Worm (Caenorhabditis elegans): ENCODE data around the gene dlst-1.
A peak's percentile ranks its signal among the peaks of the same experiment; 100 is the strongest.

Gene dlst-1

ce11 chrV:6726279-6726678, 17.4 kb upstream of the dlst-1 start:
- TF ChIP-seq lin-13 (tag; optimal IDR thresholded peaks at IDR 0.05): no peak
- TF ChIP-seq ces-1 (GFP tag; optimal IDR thresholded peaks at IDR 0.05): peak; percentile 96

DNA sequence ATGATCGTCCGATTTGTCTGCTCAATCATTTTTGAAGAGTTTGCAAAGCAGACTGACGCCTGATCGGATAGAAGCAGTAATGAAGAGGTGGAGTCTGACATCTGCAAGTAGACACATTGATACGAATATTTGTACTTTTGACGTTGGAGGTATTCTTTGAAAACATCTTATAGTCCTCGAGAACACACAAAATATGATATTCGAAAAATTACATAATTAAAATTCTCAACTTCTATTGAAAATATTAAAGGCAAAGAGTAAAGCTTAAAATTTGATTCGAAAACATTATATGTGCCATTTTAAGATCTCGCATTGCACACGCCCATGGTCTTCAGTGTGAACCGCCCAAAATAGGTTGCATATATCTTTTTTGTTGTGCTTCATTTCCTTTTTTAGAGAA, 13.5 kb upstream of the dlst-1 start, which contains the start of gene ZC487.2:
ZC487.2 (minus strand) TSS at position 101 of the 400 bp plus-strand sequence.
- no peak for TF ChIP-seq cnd-1 (tag; optimal IDR thresholded peaks at IDR 0.05)
- TF ChIP-seq snpc-4 (tag; optimal IDR thresholded peaks at IDR 0.05): no peak
- no peak for TF ChIP-seq ceh-39 (tag; optimal IDR thresholded peaks at IDR 0.05)
- TF ChIP-seq M03D4.4 (tag; optimal IDR thresholded peaks at IDR 0.05): no peak
- no peak for TF ChIP-seq mls-2 (tag; optimal IDR thresholded peaks at IDR 0.05)
- TF ChIP-seq ceh-83 (GFP tag; optimal IDR thresholded peaks at IDR 0.05): no peak
- TF ChIP-seq bed-3 (GFP tag; optimal IDR thresholded peaks at IDR 0.05): no peak
- TF ChIP-seq ham-2 (GFP tag; optimal IDR thresholded peaks at IDR 0.05): no peak
- no peak for TF ChIP-seq nhr-28 (tag; optimal IDR thresholded peaks at IDR 0.05)
- no peak for TF ChIP-seq lsy-2 (tag; optimal IDR thresholded peaks at IDR 0.05)
- TF ChIP-seq nhr-237 (tag; optimal IDR thresholded peaks at IDR 0.05): no peak
- TF ChIP-seq unc-120 (tag; optimal IDR thresholded peaks at IDR 0.05; ENCODE audit: poor library complexity, severe bottlenecking): no peak
- no peak for TF ChIP-seq blmp-1 (tag; optimal IDR thresholded peaks at IDR 0.05)
- no peak for TF ChIP-seq ceh-43 (GFP tag; optimal IDR thresholded peaks at IDR 0.05)
- TF ChIP-seq sem-2 (GFP tag; optimal IDR thresholded peaks at IDR 0.05): no peak

DNA sequence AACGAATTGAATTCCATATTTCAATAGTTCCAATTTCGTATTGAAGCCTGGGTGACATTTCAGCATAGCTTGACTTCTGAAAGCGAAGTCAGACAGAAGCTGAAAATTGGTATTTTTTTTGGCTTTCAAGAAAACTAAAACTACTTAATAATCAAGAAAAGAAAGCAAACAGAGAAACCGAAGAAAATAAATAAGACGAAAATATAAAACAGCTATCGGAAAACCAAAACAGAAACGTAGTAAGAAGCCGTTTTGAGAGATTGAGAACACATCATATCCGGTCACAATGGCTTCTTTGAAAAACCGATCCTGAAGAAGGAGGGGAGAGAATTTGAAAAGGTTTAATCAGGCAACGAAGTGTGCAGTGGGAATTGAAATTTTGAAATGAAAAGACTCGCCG, 9.3 kb upstream of the dlst-1 start, which contains the start of gene srg-30:
srg-30 (minus strand) TSS at position 101 of the 400 bp plus-strand sequence.
- no peak for TF ChIP-seq zip-8 (tag; optimal IDR thresholded peaks at IDR 0.05)
- no peak for TF ChIP-seq elt-3 (tag; optimal IDR thresholded peaks at IDR 0.05)
- TF ChIP-seq ces-1 (GFP tag; optimal IDR thresholded peaks at IDR 0.05): no peak
- no peak for TF ChIP-seq pha-4 (tag; optimal IDR thresholded peaks at IDR 0.05)
- no peak for TF ChIP-seq M03D4.4 (tag; optimal IDR thresholded peaks at IDR 0.05)
- TF ChIP-seq unc-62 (GFP tag; optimal IDR thresholded peaks at IDR 0.05): no peak
- no peak for TF ChIP-seq lin-32 (GFP tag; optimal IDR thresholded peaks at IDR 0.05)

DNA sequence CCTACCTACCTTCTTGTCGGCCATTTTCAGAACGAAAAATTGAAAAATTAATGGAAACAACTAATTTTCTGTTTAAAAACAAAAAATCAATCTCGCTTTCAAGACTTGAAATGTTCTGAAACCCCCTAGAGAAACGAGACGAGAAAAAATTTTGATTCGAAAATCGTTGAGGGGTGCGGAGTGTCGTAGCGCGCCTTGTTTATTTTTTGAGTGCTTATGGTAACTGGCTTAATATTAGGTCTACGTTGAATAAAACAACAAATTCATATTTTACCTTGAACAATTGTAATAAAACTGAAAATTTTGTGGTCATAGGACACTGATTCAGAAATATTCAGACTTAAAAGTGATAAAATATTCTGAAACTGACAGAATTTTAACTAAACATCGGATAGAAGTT, 1.6 kb upstream of the dlst-1 start, which contains the start of gene sna-1:
sna-1 (minus strand) TSS at position 218 of the 400 bp plus-strand sequence.
- TF ChIP-seq nhr-28 (tag; optimal IDR thresholded peaks at IDR 0.05): no peak
- TF ChIP-seq elt-3 (tag; optimal IDR thresholded peaks at IDR 0.05): no peak
- no peak for TF ChIP-seq sptf-1 (tag; optimal IDR thresholded peaks at IDR 0.05)
- no peak for TF ChIP-seq sem-2 (GFP tag; optimal IDR thresholded peaks at IDR 0.05)
- no peak for TF ChIP-seq lsy-2 (tag; optimal IDR thresholded peaks at IDR 0.05)
- no peak for TF ChIP-seq ztf-11 (tag; optimal IDR thresholded peaks at IDR 0.05)
- no peak for TF ChIP-seq ham-2 (GFP tag; optimal IDR thresholded peaks at IDR 0.05)
- no peak for TF ChIP-seq blmp-1 (tag; optimal IDR thresholded peaks at IDR 0.05)
- TF ChIP-seq pha-4 (tag; optimal IDR thresholded peaks at IDR 0.05): no peak
- no peak for TF ChIP-seq bed-3 (GFP tag; optimal IDR thresholded peaks at IDR 0.05)
- TF ChIP-seq flh-1 (GFP tag; optimal IDR thresholded peaks at IDR 0.05): no peak
- no peak for TF ChIP-seq tbx-8 (GFP tag; optimal IDR thresholded peaks at IDR 0.05)
- no peak for TF ChIP-seq zip-8 (tag; optimal IDR thresholded peaks at IDR 0.05)
- TF ChIP-seq elt-1 (tag; optimal IDR thresholded peaks at IDR 0.05; ENCODE audit: borderline replicate concordance, insufficient read depth): no peak
- no peak for TF ChIP-seq mab-5 (tag; optimal IDR thresholded peaks at IDR 0.05)
- TF ChIP-seq cnd-1 (tag; optimal IDR thresholded peaks at IDR 0.05): no peak

DNA sequence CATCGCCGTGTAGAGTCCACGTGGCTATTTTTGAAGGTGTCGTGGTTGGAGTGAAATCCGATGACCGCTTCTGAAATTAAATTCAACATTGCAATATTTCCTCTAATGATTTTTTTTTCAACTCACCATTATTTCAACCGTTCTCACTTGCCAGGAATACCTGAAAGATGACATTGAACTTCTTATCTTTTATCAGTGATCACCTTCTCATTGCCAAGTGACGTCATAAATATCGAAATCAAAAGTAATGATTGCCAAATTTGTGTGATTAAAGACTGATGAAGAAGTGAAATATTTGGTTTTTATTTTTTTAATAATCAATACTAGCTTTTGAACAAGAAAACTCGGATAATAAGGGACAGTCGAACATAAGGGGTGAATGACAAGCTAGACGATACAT, 2.1 kb downstream of the dlst-1 start, which contains the start of gene W02F12.4:
W02F12.4 (minus strand) TSS at position 164 of the 400 bp plus-strand sequence.
- TF ChIP-seq zip-8 (tag; optimal IDR thresholded peaks at IDR 0.05) (peak; percentile 3), nhr-28 (tag; optimal IDR thresholded peaks at IDR 0.05) (no peak)

ce11 chrV:6705367-6705766, 3.5 kb downstream of the dlst-1 start:
- TF ChIP-seq snpc-4 (tag; optimal IDR thresholded peaks at IDR 0.05): no peak
- peak; percentile 91 for TF ChIP-seq zip-8 (tag; optimal IDR thresholded peaks at IDR 0.05)

- TF ChIP-seq snpc-4 (tag; optimal IDR thresholded peaks at IDR 0.05) (no peak), ceh-43 (GFP tag; optimal IDR thresholded peaks at IDR 0.05) (no peak), unc-62 (GFP tag; optimal IDR thresholded peaks at IDR 0.05) (no peak), unc-39 (tag; optimal IDR thresholded peaks at IDR 0.05) (no peak), mab-5 (tag; optimal IDR thresholded peaks at IDR 0.05) (no peak), nhr-76 (tag; optimal IDR thresholded peaks at IDR 0.05) (no peak), elt-1 (tag; optimal IDR thresholded peaks at IDR 0.05; ENCODE audit: borderline replicate concordance, insufficient read depth) (no peak), zip-8 (tag; optimal IDR thresholded peaks at IDR 0.05) (no peak), sptf-1 (tag; optimal IDR thresholded peaks at IDR 0.05) (no peak), tbx-8 (GFP tag; optimal IDR thresholded peaks at IDR 0.05) (no peak), ces-1 (GFP tag; optimal IDR thresholded peaks at IDR 0.05) (no peak), ceh-83 (GFP tag; optimal IDR thresholded peaks at IDR 0.05) (no peak), lin-13 (tag; optimal IDR thresholded peaks at IDR 0.05) (no peak), nhr-12 (tag; optimal IDR thresholded peaks at IDR 0.05) (no peak), mep-1 (tag; optimal IDR thresholded peaks at IDR 0.05) (no peak), ceh-39 (tag; optimal IDR thresholded peaks at IDR 0.05) (no peak), mls-2 (tag; optimal IDR thresholded peaks at IDR 0.05) (no peak), lin-32 (GFP tag; optimal IDR thresholded peaks at IDR 0.05) (no peak), cnd-1 (tag; optimal IDR thresholded peaks at IDR 0.05) (no peak)
These were observed 4.4 kb downstream of the dlst-1 start for ce11 chrV:6704482-6704881.

Data from whole organism, mixed stage, embryonic.